Fruit fly (Drosophila melanogaster) whole organism, embryonic: ENCODE measurements around the gene CG6959.

Source experiments
- Asciz ChIP-seq: fragments of 200-800 bp; sonication (Bioruptor generic); optimal IDR thresholded peaks from 2 replicates; lab custom pipeline; 2017; ENCODE audit warnings: missing biosample characterization, mild to moderate bottlenecking, missing genetic modification characterization, missing genetic modification reagents
- Atf6 ChIP-seq: fragments of 200-800 bp; sonication (Bioruptor generic); IDR thresholded peaks from 2 replicates; pipeline ENCODE4 v1.3.6; 2022; ENCODE audit warnings: missing biosample characterization, missing genetic modification characterization
- CG10147 ChIP-seq: fragments of 200-800 bp; sonication (Bioruptor generic); optimal IDR thresholded peaks from 2 replicates; lab custom pipeline; 2019; ENCODE audit warnings: missing biosample characterization, mild to moderate bottlenecking, missing genetic modification characterization, moderate library complexity
- CG13894 ChIP-seq: fragments of 200-800 bp; sonication (Bioruptor generic); optimal IDR thresholded peaks from 3 replicates; lab custom pipeline; 2018; ENCODE audit warnings: missing biosample characterization, mild to moderate bottlenecking, missing genetic modification characterization, moderate library complexity
- CG15601 ChIP-seq: fragments of 200-800 bp; sonication (Bioruptor generic); optimal IDR thresholded peaks from 3 replicates; lab custom pipeline; 2019; ENCODE audit warnings: missing biosample characterization, mild to moderate bottlenecking, missing genetic modification characterization, moderate library complexity
- CG16815 ChIP-seq: fragments of 200-800 bp; sonication (Bioruptor generic); optimal IDR thresholded peaks from 3 replicates; lab custom pipeline; 2017; ENCODE audit warnings: missing biosample characterization, mild to moderate bottlenecking, missing genetic modification characterization
- CG17802 ChIP-seq: fragments of 200-800 bp; sonication (Bioruptor generic); optimal IDR thresholded peaks from 2 replicates; lab custom pipeline; 2018; ENCODE audit warnings: missing biosample characterization, mild to moderate bottlenecking, missing genetic modification characterization, moderate library complexity
- CG2202 ChIP-seq: fragments of 200-800 bp; sonication (Bioruptor generic); optimal IDR thresholded peaks from 2 replicates; lab custom pipeline; 2018; ENCODE audit warnings: missing biosample characterization, mild to moderate bottlenecking, missing genetic modification characterization
- CG2678 ChIP-seq: fragments of 200-800 bp; sonication (Bioruptor generic); optimal IDR thresholded peaks from 3 replicates; lab custom pipeline; 2019; ENCODE audit warnings: missing biosample characterization, mild to moderate bottlenecking, missing genetic modification characterization, moderate library complexity
- CG31365 ChIP-seq: fragments of 200-800 bp; sonication (Bioruptor generic); optimal IDR thresholded peaks from 2 replicates; lab custom pipeline; 2018; ENCODE audit warnings: missing biosample characterization, mild to moderate bottlenecking, missing genetic modification characterization
- CG3847 ChIP-seq: fragments of 200-800 bp; sonication (Bioruptor generic); IDR thresholded peaks from 2 replicates; pipeline ENCODE4 v1.3.6; 2022; ENCODE audit warnings: missing biosample characterization, missing genetic modification characterization
- CG3995 ChIP-seq: fragments of 200-800 bp; sonication (Bioruptor generic); optimal IDR thresholded peaks from 3 replicates; lab custom pipeline; 2016; ENCODE audit warnings: missing biosample characterization, missing genetic modification characterization
- CG7271 ChIP-seq: fragments of 200-800 bp; sonication (Bioruptor generic); optimal IDR thresholded peaks from 2 replicates; lab custom pipeline; 2018; ENCODE audit warnings: missing biosample characterization, mild to moderate bottlenecking, missing genetic modification characterization, moderate library complexity
- CG7357 ChIP-seq: fragments of 200-800 bp; sonication (Bioruptor generic); IDR thresholded peaks from 3 replicates; pipeline ENCODE4 v1.3.6; 2022; ENCODE audit warnings: missing biosample characterization, missing genetic modification characterization
- CG7745 ChIP-seq: fragments of 200-800 bp; sonication (Bioruptor generic); optimal IDR thresholded peaks from 2 replicates; lab custom pipeline; 2018; ENCODE audit warnings: missing biosample characterization, mild to moderate bottlenecking, missing genetic modification characterization, moderate library complexity
- CG9437 ChIP-seq: fragments of 200-800 bp; sonication (Bioruptor generic); optimal IDR thresholded peaks from 2 replicates; lab custom pipeline; 2018; ENCODE audit warnings: missing biosample characterization, mild to moderate bottlenecking, missing genetic modification characterization
- CG9727 ChIP-seq: fragments of 200-800 bp; sonication (Bioruptor generic); optimal IDR thresholded peaks from 3 replicates; lab custom pipeline; 2017; ENCODE audit warnings: missing biosample characterization, mild to moderate bottlenecking, missing genetic modification characterization
- CG9797 ChIP-seq: fragments of 200-800 bp; sonication (Bioruptor generic); optimal IDR thresholded peaks from 3 replicates; lab custom pipeline; 2018; ENCODE audit warnings: missing biosample characterization, mild to moderate bottlenecking, missing genetic modification characterization
- CTCF ChIP-seq: fragments of 200-800 bp; sonication (Bioruptor generic); optimal IDR thresholded peaks from 2 replicates; lab custom pipeline; 2017; ENCODE audit warnings: missing biosample characterization, mild to moderate bottlenecking, missing genetic modification characterization, moderate library complexity
- CoRest ChIP-seq: fragments of 200-800 bp; sonication (Bioruptor generic); optimal IDR thresholded peaks from 3 replicates; lab custom pipeline; 2018; ENCODE audit warnings: missing biosample characterization, mild to moderate bottlenecking, missing genetic modification characterization, moderate library complexity
- Deaf1 ChIP-seq: fragments of 200-800 bp; optimal IDR thresholded peaks from 3 replicates; lab custom pipeline; 2019; ENCODE audit warnings: missing biosample characterization, mild to moderate bottlenecking, missing genetic modification characterization, moderate library complexity
- Dll ChIP-seq: fragments of 200-800 bp; sonication (Bioruptor generic); IDR thresholded peaks from 4 replicates; pipeline ENCODE4 v1.3.6; 2022; ENCODE audit warnings: missing biosample characterization, missing genetic modification characterization; ENCODE audit not compliant: partially characterized antibody
- Dref ChIP-seq: fragments of 200-800 bp; sonication (Bioruptor generic); IDR thresholded peaks from 2 replicates; pipeline ENCODE4 v1.3.6; 2022; ENCODE audit warnings: missing biosample characterization, missing genetic modification characterization
- E2f1 ChIP-seq: fragments of 200-800 bp; sonication (Bioruptor generic); IDR thresholded peaks from 2 replicates; pipeline ENCODE4 v1.3.6; 2022; ENCODE audit warnings: missing biosample characterization, missing genetic modification characterization
- Elba2 ChIP-seq: fragments of 200-800 bp; sonication (Bioruptor generic); optimal IDR thresholded peaks from 3 replicates; lab custom pipeline; 2016; ENCODE audit warnings: missing biosample characterization, missing genetic modification characterization
- Lhr ChIP-seq: fragments of 200-800 bp; sonication (Bioruptor generic); optimal IDR thresholded peaks from 3 replicates; lab custom pipeline; 2017; ENCODE audit warnings: mild to moderate bottlenecking, missing biosample characterization, missing genetic modification reagents, missing genetic modification characterization
- Lpt ChIP-seq: fragments of >200 bp; optimal IDR thresholded peaks from 2 replicates; lab custom pipeline; 2018; ENCODE audit warnings: missing biosample characterization, missing genetic modification characterization
- MTF-1 ChIP-seq: fragments of 200-800 bp; sonication (Bioruptor generic); optimal IDR thresholded peaks from 2 replicates; lab custom pipeline; 2018; ENCODE audit warnings: missing biosample characterization, mild to moderate bottlenecking, missing genetic modification characterization, borderline replicate concordance
- Mes4 ChIP-seq: fragments of 200-800 bp; sonication (Bioruptor generic); optimal IDR thresholded peaks from 2 replicates; lab custom pipeline; 2016; ENCODE audit warnings: missing biosample characterization, missing genetic modification characterization
- Poxn ChIP-seq: fragments of 200-800 bp; sonication (Bioruptor generic); IDR thresholded peaks from 2 replicates; pipeline ENCODE4 v1.3.6; 2022; ENCODE audit warnings: missing biosample characterization, missing genetic modification characterization
- TFAM ChIP-seq: fragments of 200-800 bp; sonication (Bioruptor generic); optimal IDR thresholded peaks from 2 replicates; lab custom pipeline; 2017; ENCODE audit warnings: missing biosample characterization, missing genetic modification characterization, inconsistent platforms
- Taf1 ChIP-seq: fragments of 200-800 bp; sonication (Bioruptor generic); IDR thresholded peaks from 2 replicates; pipeline ENCODE4 v1.3.6; 2022; ENCODE audit warnings: missing biosample characterization, missing genetic modification characterization
- ara ChIP-seq: fragments of 200-800 bp; sonication (Bioruptor generic); IDR thresholded peaks from 2 replicates; pipeline ENCODE4 v1.3.6; 2022; ENCODE audit warnings: missing biosample characterization, missing genetic modification characterization
- bab2 ChIP-seq: fragments of 200-800 bp; sonication (Bioruptor generic); optimal IDR thresholded peaks from 2 replicates; lab custom pipeline; 2016; ENCODE audit warnings: missing biosample characterization, missing genetic modification characterization
- bowl ChIP-seq: fragments of 200-800 bp; sonication (Bioruptor generic); IDR thresholded peaks from 2 replicates; pipeline ENCODE4 v1.3.6; 2022; ENCODE audit warnings: missing biosample characterization, missing genetic modification characterization
- en ChIP-seq: fragments of 200-800 bp; sonication (Bioruptor generic); optimal IDR thresholded peaks from 2 replicates; lab custom pipeline; 2016; ENCODE audit warnings: missing biosample characterization, missing genetic modification characterization
- ewg ChIP-seq: fragments of 200-800 bp; sonication (Bioruptor generic); optimal IDR thresholded peaks from 3 replicates; lab custom pipeline; 2017; ENCODE audit warnings: mild to moderate bottlenecking, missing biosample characterization, missing genetic modification reagents, missing genetic modification characterization
- ind ChIP-seq: fragments of 200-800 bp; sonication (Bioruptor generic); optimal IDR thresholded peaks from 3 replicates; lab custom pipeline; 2016; ENCODE audit warnings: missing biosample characterization, missing genetic modification characterization
- jigr1 ChIP-seq: fragments of 200-800 bp; sonication (Bioruptor generic); IDR thresholded peaks from 3 replicates; pipeline ENCODE4 v1.3.6; 2022; ENCODE audit warnings: missing biosample characterization, missing genetic modification characterization
- kay ChIP-seq: fragments of 200-800 bp; sonication (Bioruptor generic); optimal IDR thresholded peaks from 2 replicates; lab custom pipeline; 2016; ENCODE audit warnings: missing biosample characterization, missing genetic modification characterization
- kni ChIP-seq: fragments of 200-800 bp; sonication (Bioruptor generic); optimal IDR thresholded peaks from 3 replicates; lab custom pipeline; 2017; ENCODE audit warnings: mild to moderate bottlenecking, missing biosample characterization, missing genetic modification reagents, missing genetic modification characterization
- phol ChIP-seq: fragments of 200-800 bp; sonication (Bioruptor generic); optimal IDR thresholded peaks from 3 replicates; lab custom pipeline; 2018; ENCODE audit warnings: missing biosample characterization, mild to moderate bottlenecking, missing genetic modification characterization, moderate library complexity
- pros ChIP-seq: fragments of 200-800 bp; sonication (Bioruptor generic); optimal IDR thresholded peaks from 3 replicates; lab custom pipeline; 2019; ENCODE audit warnings: missing biosample characterization, mild to moderate bottlenecking, missing genetic modification characterization, moderate library complexity
- run ChIP-seq: fragments of 200-800 bp; sonication (Bioruptor generic); optimal IDR thresholded peaks from 3 replicates; lab custom pipeline; 2018; ENCODE audit warnings: missing biosample characterization, mild to moderate bottlenecking, missing genetic modification characterization
- tgo ChIP-seq: fragments of 200-800 bp; sonication (Bioruptor generic); IDR thresholded peaks from 3 replicates; pipeline ENCODE4 v1.3.6; 2022; ENCODE audit warnings: missing biosample characterization, missing genetic modification characterization
- tio ChIP-seq: fragments of 200-800 bp; sonication (Bioruptor generic); optimal IDR thresholded peaks from 2 replicates; lab custom pipeline; 2017; ENCODE audit warnings: missing biosample characterization, missing genetic modification characterization, inconsistent platforms
- tx ChIP-seq: fragments of 200-800 bp; sonication (Bioruptor generic); optimal IDR thresholded peaks from 2 replicates; lab custom pipeline; 2016; ENCODE audit warnings: missing biosample characterization, missing genetic modification characterization
- vnd ChIP-seq: fragments of 200-800 bp; sonication (Bioruptor generic); IDR thresholded peaks from 3 replicates; pipeline ENCODE4 v1.3.6; 2022; ENCODE audit warnings: missing biosample characterization, missing genetic modification characterization; ENCODE audit not compliant: partially characterized antibody
- wek ChIP-seq: fragments of 200-800 bp; sonication (Bioruptor generic); optimal IDR thresholded peaks from 3 replicates; lab custom pipeline; 2018; ENCODE audit warnings: missing biosample characterization, mild to moderate bottlenecking, missing genetic modification characterization, moderate library complexity

Gene CG6959

dm6 chr3R:11849378-11850249 is 19.6 kb downstream of the CG6959 start (continued):
- TF ChIP-seq CG9437 (peak; percentile 73), jigr1 (peak; percentile 90), Deaf1 (peak; percentile 63), Elba2 (GFP tag; lab: Kevin White, UChicago) (no peak), E2f1 (GFP tag; lab: Robert Waterston, UW) (peak; percentile 88), vnd (no peak), CG10147 (GFP tag; lab: Kevin White, UChicago) (peak; percentile 59), CG16815 (GFP tag; lab: Kevin White, UChicago) (peak; percentile 67), Atf6 (GFP tag; lab: Robert Waterston, UW) (peak; percentile 42; the same call in 1 of the 2 replicates), Taf1 (GFP tag; lab: Robert Waterston, UW) (no peak; the same call in 1 of the 2 replicates), CG9797 (GFP tag; lab: Kevin White, UChicago) (peak; percentile 27), MTF-1 (GFP tag; lab: Kevin White, UChicago) (peak; percentile 67), wek (peak; percentile 81), CG15601 (tag; lab: Kevin White, UChicago) (peak; percentile 94), CG17802 (tag; lab: Kevin White, UChicago) (peak; percentile 86), Dll (no peak), en (GFP tag; lab: Kevin White, UChicago) (peak; percentile 78), Poxn (GFP tag; lab: Robert Waterston, UW) (no peak), phol (tag; lab: Kevin White, UChicago) (peak; percentile 94), CG7271 (tag; lab: Kevin White, UChicago) (no peak), CG31365 (tag; lab: Kevin White, UChicago) (peak; percentile 66), tx (GFP tag; lab: Kevin White, UChicago) (peak; percentile 80), Lhr (GFP tag; lab: Kevin White, UChicago) (peak; percentile 86), TFAM (GFP tag; lab: Kevin White, UChicago) (peak; percentile 70), Lpt (no peak), CTCF (GFP tag; lab: Kevin White, UChicago) (peak; percentile 57), Mes4 (GFP tag; lab: Kevin White, UChicago) (peak; percentile 91), CG13894 (tag; lab: Kevin White, UChicago) (no peak), kay (peak; percentile 85), CoRest (tag; lab: Kevin White, UChicago) (peak; percentile 92), CG2678 (tag; lab: Kevin White, UChicago) (peak; percentile 93), ewg (GFP tag; lab: Kevin White, UChicago) (peak; percentile 91), CG2202 (tag; lab: Kevin White, UChicago) (peak; percentile 90), run (tag; lab: Kevin White, UChicago) (peak; percentile 62), Asciz (GFP tag; lab: Kevin White, UChicago) (peak; percentile 96), CG3847 (GFP tag; lab: Robert Waterston, UW) (peak; percentile 64), CG7357 (GFP tag; lab: Robert Waterston, UW) (peak; percentile 83), Dref (GFP tag; lab: Robert Waterston, UW) (no peak), ind (GFP tag; lab: Kevin White, UChicago) (peak; percentile 89), CG3995 (GFP tag; lab: Kevin White, UChicago) (no peak), bab2 (peak; percentile 87), tgo (GFP tag; lab: Robert Waterston, UW) (peak; percentile 79), kni (peak; percentile 99), ara (GFP tag; lab: Robert Waterston, UW) (peak; percentile 95), tio (GFP tag; lab: Kevin White, UChicago) (peak; percentile 88), CG7745 (tag; lab: Kevin White, UChicago) (no peak), CG9727 (peak; percentile 73), pros (peak; percentile 40), bowl (GFP tag; lab: Robert Waterston, UW) (0 out of 2 replicates have a peak, but pooled peaks have one; percentile 63)
